Worm (Caenorhabditis elegans) whole organism, L4 larva: Measurements from ENCODE around the gene F48E8.8.
A peak's percentile ranks its signal among the peaks of the same experiment; 100 is the strongest.

ENCODE experiments used
- F26F4.8 ChIP-seq: fragments of 200-800 bp; sonication (Bioruptor generic); conservative IDR thresholded peaks from 2 replicates; pipeline ENCODE4 v1.3.6; 2022; ENCODE audit warnings: missing genetic modification characterization, missing compliant biosample characterization
- F37D6.2 ChIP-seq: sonication (generic microtip); optimal IDR thresholded peaks from 2 replicates; lab custom pipeline; 2016; ENCODE audit warnings: mild to moderate bottlenecking, missing genetic modification characterization, missing compliant biosample characterization
- T20F7.1 ChIP-seq: fragments of 200-800 bp; sonication (Bioruptor generic); optimal IDR thresholded peaks from 2 replicates; lab custom pipeline; 2018; ENCODE audit warnings: mild to moderate bottlenecking, missing genetic modification characterization, missing compliant biosample characterization
- T26A8.4 ChIP-seq: fragments of 200-800 bp; sonication (Bioruptor generic); IDR thresholded peaks from 2 replicates; pipeline ENCODE4 v1.3.6; 2022; ENCODE audit warnings: missing genetic modification characterization, missing compliant biosample characterization
- ZK546.5 ChIP-seq, 2 experiments: sonication (generic microtip); optimal IDR thresholded peaks; 2 replicates each; lab custom pipeline; 2017; ENCODE audit warnings: missing biosample characterization in 2 of 2, missing genetic modification characterization in 2 of 2
- aly-2 ChIP-seq: sonication (generic microtip); optimal IDR thresholded peaks from 2 replicates; lab custom pipeline; 2018; ENCODE audit warnings: missing biosample characterization, missing genetic modification characterization
- arid-1 ChIP-seq: fragments of 200-800 bp; sonication (Bioruptor generic); conservative IDR thresholded peaks from 2 replicates; pipeline ENCODE4 v1.3.6; 2022; ENCODE audit warnings: missing genetic modification reagents, missing genetic modification characterization, missing compliant biosample characterization
- ceh-32 ChIP-seq: sonication (generic microtip); optimal IDR thresholded peaks from 2 replicates; lab custom pipeline; 2016; ENCODE audit warnings: mild to moderate bottlenecking, missing genetic modification characterization, missing compliant biosample characterization; ENCODE audit not compliant: poor library complexity
- cey-2 ChIP-seq: sonication (generic microtip); optimal IDR thresholded peaks from 3 replicates; lab custom pipeline; 2017; ENCODE audit warnings: missing genetic modification characterization, mild to moderate bottlenecking, missing compliant biosample characterization, antibody characterized with exemption, borderline replicate concordance; ENCODE audit not compliant: insufficient read depth
- ctbp-1 ChIP-seq: fragments of 200-800 bp; sonication (Bioruptor generic); IDR thresholded peaks from 2 replicates; pipeline ENCODE4 v1.3.6; 2022; ENCODE audit warnings: missing genetic modification reagents, missing genetic modification characterization, missing compliant biosample characterization
- daf-12 ChIP-seq: fragments of 150-350 bp; optimal IDR thresholded peaks from 2 replicates; lab custom pipeline; 2014; ENCODE audit warnings: missing biosample characterization, missing genetic modification reagents, missing genetic modification characterization
- daf-16 ChIP-seq, 3 experiments: sonication (generic microtip); optimal IDR thresholded peaks; 2 replicates each; lab custom pipeline; 2016 to 2017; ENCODE audit warnings: missing genetic modification characterization in 3 of 3, missing genetic modification reagents in 3 of 3, mild to moderate bottlenecking in 2 of 3, missing compliant biosample characterization in 2 of 3, missing biosample characterization in 1 of 3, moderate library complexity in 1 of 3
- daf-8 ChIP-seq: fragments of 200-800 bp; sonication (Bioruptor generic); IDR thresholded peaks from 2 replicates; pipeline ENCODE4 v1.3.6; 2022; ENCODE audit warnings: missing genetic modification characterization, missing compliant biosample characterization
- dmd-6 ChIP-seq: fragments of 200-800 bp; sonication (Bioruptor generic); IDR thresholded peaks from 2 replicates; pipeline ENCODE4 v1.3.6; 2022; ENCODE audit warnings: missing genetic modification reagents, missing genetic modification characterization, missing compliant biosample characterization
- dmd-8 ChIP-seq: fragments of 200-800 bp; sonication (Bioruptor generic); IDR thresholded peaks from 2 replicates; pipeline ENCODE4 v1.3.6; 2022; ENCODE audit warnings: missing genetic modification characterization, missing compliant biosample characterization
- dve-1 ChIP-seq: sonication (generic microtip); optimal IDR thresholded peaks from 2 replicates; lab custom pipeline; 2017; ENCODE audit warnings: antibody characterized with exemption, mild to moderate bottlenecking, missing genetic modification characterization, missing compliant biosample characterization; ENCODE audit not compliant: insufficient read depth
- fkh-10 ChIP-seq: fragments of 150-350 bp; optimal IDR thresholded peaks from 2 replicates; lab custom pipeline; 2014; ENCODE audit warnings: missing biosample characterization, missing genetic modification reagents, missing genetic modification characterization
- gei-8 ChIP-seq: fragments of 200-800 bp; sonication (Bioruptor generic); optimal IDR thresholded peaks from 2 replicates; lab custom pipeline; 2018; ENCODE audit warnings: mild to moderate bottlenecking, missing genetic modification characterization, missing compliant biosample characterization
- hlh-11 ChIP-seq: fragments of 200-800 bp; sonication (Bioruptor generic); optimal IDR thresholded peaks from 2 replicates; lab custom pipeline; 2018; ENCODE audit warnings: mild to moderate bottlenecking, missing genetic modification characterization, missing compliant biosample characterization
- hlh-30 ChIP-seq: sonication (generic microtip); optimal IDR thresholded peaks from 2 replicates; lab custom pipeline; 2017; ENCODE audit warnings: antibody characterized with exemption, mild to moderate bottlenecking, missing genetic modification characterization, missing compliant biosample characterization; ENCODE audit not compliant: insufficient read depth
- lin-38 ChIP-seq: fragments of 200-800 bp; sonication (Bioruptor generic); IDR thresholded peaks from 2 replicates; pipeline ENCODE4 v1.3.6; 2022; ENCODE audit warnings: missing genetic modification reagents, missing genetic modification characterization, missing compliant biosample characterization
- lsy-2 ChIP-seq, 2 experiments: fragments of 150-350 bp in 1 of 2; sonication (generic microtip) in 1 of 2; optimal IDR thresholded peaks; 2 replicates each; lab custom pipeline; 2014 to 2017; ENCODE audit warnings: missing biosample characterization in 2 of 2, missing genetic modification characterization in 2 of 2
- madf-5 ChIP-seq, 2 experiments: fragments of 200-800 bp; sonication (Bioruptor generic); IDR thresholded peaks; 2 replicates each; pipeline ENCODE4 v1.3.6; 2022; ENCODE audit warnings: missing compliant biosample characterization in 2 of 2, missing genetic modification characterization in 2 of 2
- mdt-29 ChIP-seq: fragments of 200-800 bp; sonication (Bioruptor generic); IDR thresholded peaks from 2 replicates; pipeline ENCODE4 v1.3.6; 2022; ENCODE audit warnings: missing genetic modification reagents, missing genetic modification characterization, missing compliant biosample characterization
- mep-1 ChIP-seq: fragments of 150-350 bp; sonication (generic microtip); optimal IDR thresholded peaks from 3 replicates; lab custom pipeline; 2014; ENCODE audit warnings: missing biosample characterization, missing genetic modification characterization
- mes-2 ChIP-seq: sonication (generic microtip); optimal IDR thresholded peaks from 2 replicates; lab custom pipeline; 2016; ENCODE audit warnings: missing genotype, mild to moderate bottlenecking, missing genetic modification characterization, missing compliant biosample characterization; ENCODE audit not compliant: poor library complexity, severe bottlenecking
- mxl-2 ChIP-seq: fragments of 200-800 bp; sonication (Bioruptor generic); conservative IDR thresholded peaks from 2 replicates; pipeline ENCODE4 v1.3.6; 2022; ENCODE audit warnings: missing genetic modification reagents, missing genetic modification characterization, missing compliant biosample characterization
- nhr-10 ChIP-seq: fragments of 150-350 bp; optimal IDR thresholded peaks from 2 replicates; lab custom pipeline; 2014; ENCODE audit warnings: missing biosample characterization, missing genetic modification characterization
- nhr-11 ChIP-seq: fragments of 150-350 bp; optimal IDR thresholded peaks from 2 replicates; lab custom pipeline; 2014; ENCODE audit warnings: missing biosample characterization, missing genetic modification characterization
- nhr-237 ChIP-seq: sonication (generic microtip); optimal IDR thresholded peaks from 2 replicates; lab custom pipeline; 2017; ENCODE audit warnings: missing biosample characterization, missing genetic modification characterization
- nhr-25 ChIP-seq: sonication (generic microtip); optimal IDR thresholded peaks from 2 replicates; lab custom pipeline; 2017; ENCODE audit warnings: missing genetic modification characterization, mild to moderate bottlenecking, missing compliant biosample characterization, antibody characterized with exemption, moderate library complexity, borderline replicate concordance; ENCODE audit not compliant: insufficient read depth
- nhr-28 ChIP-seq: fragments of 150-350 bp; optimal IDR thresholded peaks from 2 replicates; lab custom pipeline; 2014; ENCODE audit warnings: missing biosample characterization, missing genetic modification characterization
- nhr-41 ChIP-seq: fragments of 200-800 bp; sonication (Bioruptor generic); IDR thresholded peaks from 2 replicates; pipeline ENCODE4 v1.3.6; 2022; ENCODE audit warnings: missing genetic modification reagents, missing genetic modification characterization, missing compliant biosample characterization
- nhr-77 ChIP-seq: fragments of 150-350 bp; optimal IDR thresholded peaks from 2 replicates; lab custom pipeline; 2014; ENCODE audit warnings: missing biosample characterization, missing genetic modification characterization
- pha-4 ChIP-seq, 2 experiments: fragments of 150-350 bp in 1 of 2; fragments of 200-800 bp in 1 of 2; sonication (Bioruptor generic) in 1 of 2; IDR thresholded peaks in 1 of 2; optimal IDR thresholded peaks in 1 of 2; 2 replicates each; pipeline versions ENCODE4 v1.3.6 to Lab custom; 2014 to 2022; ENCODE audit warnings: missing genetic modification characterization in 2 of 2, missing genetic modification reagents in 2 of 2, missing biosample characterization in 1 of 2, missing compliant biosample characterization in 1 of 2
- pqm-1 ChIP-seq: sonication (generic microtip); optimal IDR thresholded peaks from 2 replicates; lab custom pipeline; 2017; ENCODE audit warnings: missing biosample characterization, missing genetic modification characterization
- rbr-2 ChIP-seq: sonication (generic microtip); optimal IDR thresholded peaks from 2 replicates; lab custom pipeline; 2016; ENCODE audit warnings: missing genotype, missing genetic modification characterization, missing compliant biosample characterization
- sdz-12 ChIP-seq: fragments of 200-800 bp; sonication (Bioruptor generic); optimal IDR thresholded peaks from 2 replicates; lab custom pipeline; 2018; ENCODE audit warnings: mild to moderate bottlenecking, missing genetic modification characterization, missing compliant biosample characterization
- set-16 ChIP-seq: fragments of 200-800 bp; sonication (Bioruptor generic); IDR thresholded peaks from 2 replicates; pipeline ENCODE4 v1.3.6; 2022; ENCODE audit warnings: missing genetic modification reagents, missing genetic modification characterization, missing compliant biosample characterization
- unc-39 ChIP-seq: sonication (generic microtip); optimal IDR thresholded peaks from 2 replicates; lab custom pipeline; 2017; ENCODE audit warnings: missing biosample characterization, missing genetic modification characterization
- zfp-2 ChIP-seq: sonication (generic microtip); optimal IDR thresholded peaks from 2 replicates; lab custom pipeline; 2016; ENCODE audit warnings: mild to moderate bottlenecking, missing genetic modification characterization, missing compliant biosample characterization
- zip-2 ChIP-seq: fragments of 150-350 bp; optimal IDR thresholded peaks from 2 replicates; lab custom pipeline; 2014; ENCODE audit warnings: missing biosample characterization, missing genetic modification characterization
- ztf-7 ChIP-seq: fragments of 150-350 bp; optimal IDR thresholded peaks from 2 replicates; lab custom pipeline; 2014; ENCODE audit warnings: missing biosample characterization, missing genetic modification characterization

The F48E8.8 gene

DNA sequence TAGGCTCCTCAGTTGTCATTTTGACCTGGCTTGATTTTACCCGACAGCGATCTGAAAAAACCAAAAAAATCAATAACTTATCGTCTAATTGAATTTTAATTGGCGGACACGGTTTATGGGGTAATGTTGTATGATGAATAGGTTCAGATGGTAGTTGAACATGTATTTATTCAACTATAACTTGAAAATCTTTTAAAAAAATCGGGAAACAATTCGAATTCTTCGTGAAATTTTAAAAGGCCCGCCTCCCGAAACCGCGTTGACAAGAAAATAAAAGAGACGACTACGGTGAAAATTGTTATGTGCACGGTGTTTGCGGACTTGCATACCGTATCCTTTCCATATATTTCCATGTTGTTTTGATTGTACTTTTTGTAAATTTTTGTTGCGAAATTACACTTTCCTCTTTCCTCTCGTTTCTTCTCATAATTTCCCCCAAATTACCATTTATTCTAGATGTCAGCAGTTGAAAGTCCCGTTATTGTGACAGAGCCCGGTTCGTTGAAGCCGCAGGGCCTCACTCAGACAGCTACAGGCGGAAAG is 6.8 kb downstream of the F48E8.8 start, which contains the start of the genes T24G10.2 and disl-2 (continued):
- TF ChIP-seq dmd-6, result peak; percentile 14; the same call in 1 of the 2 replicates
- no peak for TF ChIP-seq F26F4.8 (GFP tag; lab: Robert Waterston, UW)
- TF ChIP-seq rbr-2 (tag; lab: Kevin White, UChicago), result peak; percentile 2
- no peak for TF ChIP-seq nhr-11 (tag; lab: Kevin White, UChicago)
- no peak for TF ChIP-seq nhr-77 (tag; lab: Kevin White, UChicago)
- TF ChIP-seq mep-1, result peak; percentile 32
- peak; percentile 75 for TF ChIP-seq mes-2 (tag; lab: Kevin White, UChicago)
- TF ChIP-seq hlh-11 (tag; lab: Kevin White, UChicago), result no peak
- TF ChIP-seq nhr-10, result no peak
- no peak for TF ChIP-seq arid-1 (GFP tag; lab: Robert Waterston, UW)
- TF ChIP-seq unc-39 (tag; lab: Kevin White, UChicago), result no peak
- TF ChIP-seq gei-8 (GFP tag; lab: Kevin White, UChicago), result no peak
- TF ChIP-seq ceh-32 (tag; lab: Kevin White, UChicago), result no peak
- TF ChIP-seq pha-4 (GFP tag; IDR thresholded peaks at IDR 0.05; lab: Robert Waterston, UW), result no peak
- TF ChIP-seq pha-4 (tag; optimal IDR thresholded peaks at IDR 0.05; lab: Kevin White, UChicago), result peak; percentile 68
- no peak for TF ChIP-seq ztf-7 (tag; lab: Kevin White, UChicago)
- TF ChIP-seq cey-2 (tag; lab: Kevin White, UChicago), result no peak
- TF ChIP-seq mdt-29 (GFP tag; lab: Robert Waterston, UW), result no peak
- TF ChIP-seq dve-1 (tag; lab: Kevin White, UChicago), result peak; percentile 43
- TF ChIP-seq lsy-2 (tag; optimal IDR thresholded peaks at IDR 0.05; lab: Kevin White, UChicago), result peak; percentile 90 to 99
- TF ChIP-seq, all 104 proteins: peak for 17

DNA sequence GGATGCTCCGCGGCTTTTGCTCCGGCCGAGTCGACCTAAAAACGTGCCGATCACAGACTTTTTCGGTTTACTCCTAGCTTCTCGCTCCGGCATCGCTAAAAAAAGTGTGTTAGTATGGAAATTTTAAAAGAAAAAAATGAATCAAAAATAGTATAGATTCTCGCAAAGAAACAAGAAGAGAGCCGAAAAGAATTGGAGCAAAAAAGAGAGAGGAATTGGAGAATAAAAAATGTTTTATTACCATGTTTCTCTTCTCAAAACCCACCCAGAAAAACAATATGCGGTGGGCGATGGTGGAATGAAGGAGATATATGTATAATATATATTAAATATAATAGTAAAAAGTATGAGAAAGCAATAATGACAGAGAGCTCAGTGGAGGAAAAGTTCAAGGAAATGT is 9.1 kb downstream of the F48E8.8 start, which contains the start of gene W03A5.6:
Gene W03A5.6 (minus strand): TSS at position 101 of the 400 bp plus-strand sequence.
- no peak for TF ChIP-seq ctbp-1 (GFP tag; lab: Robert Waterston, UW)
- TF ChIP-seq nhr-41 (GFP tag; lab: Robert Waterston, UW), result no peak
- no peak for TF ChIP-seq gei-8 (GFP tag; lab: Kevin White, UChicago)
- TF ChIP-seq lin-38 (GFP tag; lab: Robert Waterston, UW), result 0 out of 2 replicates have a peak, but pooled peaks have one; percentile 16
- TF ChIP-seq ZK546.5 (tag; optimal IDR thresholded peaks at IDR 0.05; lab: Kevin White, UChicago), result no peak
- no peak for TF ChIP-seq madf-5 (GFP tag; IDR thresholded peaks at IDR 0.05; lab: Robert Waterston, UW)
- no peak for TF ChIP-seq set-16 (GFP tag; lab: Robert Waterston, UW)
- TF ChIP-seq T20F7.1, result no peak

DNA sequence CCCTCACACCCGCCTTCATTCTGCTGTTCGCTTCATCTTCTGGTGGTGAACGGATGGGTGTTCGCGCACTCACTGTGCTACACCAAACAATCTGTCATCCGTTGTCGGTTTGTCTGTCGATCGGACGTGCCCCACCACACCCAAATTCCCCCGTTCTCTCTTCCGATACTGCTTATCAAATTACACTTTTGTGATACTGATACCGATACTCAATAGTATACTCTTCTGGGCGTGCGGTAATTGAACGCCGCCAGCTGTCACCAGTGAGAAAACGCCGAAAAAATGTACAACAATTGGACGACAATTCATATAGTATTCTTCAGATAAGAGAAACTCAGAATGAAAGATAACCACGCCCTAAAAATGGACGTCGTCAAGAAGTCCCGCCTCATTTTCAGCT is 11.5 kb downstream of the F48E8.8 start:
- TF ChIP-seq daf-8 (GFP tag; lab: Robert Waterston, UW), result no peak
- TF ChIP-seq fkh-10 (GFP tag; lab: Kevin White, UChicago), result no peak
- TF ChIP-seq dmd-6, result peak; percentile 55
- TF ChIP-seq F37D6.2 (tag; lab: Kevin White, UChicago), result no peak
- no peak for TF ChIP-seq dmd-8 (GFP tag; lab: Robert Waterston, UW)
- TF ChIP-seq zip-2 (tag; lab: Kevin White, UChicago), result no peak
- TF ChIP-seq pha-4 (GFP tag; IDR thresholded peaks at IDR 0.05; lab: Robert Waterston, UW), result no peak
- no peak for TF ChIP-seq pha-4 (tag; optimal IDR thresholded peaks at IDR 0.05; lab: Kevin White, UChicago)
- no peak for TF ChIP-seq aly-2 (tag; lab: Kevin White, UChicago)
- no peak for TF ChIP-seq hlh-30 (tag; lab: Kevin White, UChicago)
- TF ChIP-seq unc-39 (tag; lab: Kevin White, UChicago), result no peak
- TF ChIP-seq nhr-25, result no peak
- TF ChIP-seq mxl-2 (GFP tag; lab: Robert Waterston, UW), result no peak
- no peak for TF ChIP-seq nhr-237 (tag; lab: Kevin White, UChicago)
- no peak for TF ChIP-seq nhr-41 (GFP tag; lab: Robert Waterston, UW)
- no peak for TF ChIP-seq T26A8.4 (GFP tag; lab: Robert Waterston, UW)
- TF ChIP-seq mdt-29 (GFP tag; lab: Robert Waterston, UW), result no peak
- TF ChIP-seq gei-8 (GFP tag; lab: Kevin White, UChicago), result no peak
- no peak for TF ChIP-seq ceh-32 (tag; lab: Kevin White, UChicago)
- TF ChIP-seq daf-16 (GFP tag; optimal IDR thresholded peaks at IDR 0.05; lab: Kevin White, UChicago), result no peak
- TF ChIP-seq daf-16 (tag; optimal IDR thresholded peaks at IDR 0.05; lab: Kevin White, UChicago), result no peak
- TF ChIP-seq pqm-1 (tag; lab: Kevin White, UChicago), result peak; percentile 31
- TF ChIP-seq zfp-2 (tag; lab: Kevin White, UChicago), result no peak
- no peak for TF ChIP-seq daf-12 (tag; lab: Kevin White, UChicago)
- peak; percentile 19 for TF ChIP-seq nhr-28 (tag; lab: Kevin White, UChicago)
- TF ChIP-seq hlh-11 (tag; lab: Kevin White, UChicago), result peak; percentile 58
- no peak for TF ChIP-seq sdz-12 (GFP tag; lab: Kevin White, UChicago)
